Worm (Caenorhabditis elegans) whole organism, L3 larva: ENCODE data around the gene his-5.
A peak's percentile ranks its signal among the peaks of the same experiment; 100 is the strongest.

Source experiments
- ceh-9 ChIP-seq: sonication (generic microtip); optimal IDR thresholded peaks from 2 replicates; lab custom pipeline; 2018; ENCODE audit warnings: missing biosample characterization, missing genetic modification characterization
- lin-39 ChIP-seq: fragments of 150-350 bp; optimal IDR thresholded peaks from 2 replicates; lab custom pipeline; 2018; ENCODE audit warnings: missing biosample characterization, missing genetic modification reagents, missing genetic modification characterization
- mdl-1 ChIP-seq: fragments of 150-350 bp; optimal IDR thresholded peaks from 2 replicates; lab custom pipeline; 2014; ENCODE audit warnings: missing biosample characterization, missing genetic modification characterization
- nhr-237 ChIP-seq: fragments of 150-350 bp; optimal IDR thresholded peaks from 2 replicates; lab custom pipeline; 2014; ENCODE audit warnings: missing biosample characterization, missing genetic modification characterization
- skn-1 ChIP-seq: fragments of 150-350 bp; optimal IDR thresholded peaks from 2 replicates; lab custom pipeline; 2014; ENCODE audit warnings: missing biosample characterization, missing genetic modification characterization
- unc-62 ChIP-seq: fragments of 150-350 bp; sonication (generic microtip); optimal IDR thresholded peaks from 4 replicates; lab custom pipeline; 2014; ENCODE audit warnings: missing biosample characterization, missing genetic modification reagents, missing genetic modification characterization

DNA sequence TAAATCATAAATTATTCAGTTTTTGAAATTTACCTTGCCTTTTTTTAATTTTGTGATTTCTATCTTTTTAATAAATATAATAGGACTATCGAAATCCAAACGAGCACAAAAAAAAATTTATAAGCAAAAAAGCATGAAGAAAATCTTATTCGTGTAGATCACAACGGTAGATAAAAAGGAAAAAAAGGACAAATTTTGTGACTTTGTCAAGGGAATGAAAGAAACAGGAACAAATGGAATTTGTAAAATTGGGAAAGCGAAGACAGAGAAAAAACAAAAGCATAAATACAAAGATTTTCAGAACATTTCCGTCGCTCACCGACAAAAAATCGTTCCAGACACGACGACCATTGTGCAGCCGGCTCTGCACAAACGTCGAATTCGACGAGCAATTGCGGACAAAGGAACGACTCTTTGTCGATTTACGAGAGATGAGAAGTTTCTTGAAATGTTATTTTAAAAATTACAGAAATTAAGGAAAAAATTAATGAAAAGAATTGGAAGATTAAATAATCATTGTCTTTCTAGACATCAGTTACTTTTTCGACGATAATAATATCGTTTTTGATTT, 16.1 kb upstream of the his-5 start, which contains the start of gene F45F2.10:
- TF ChIP-seq lin-39 (tag; lab: Kevin White, UChicago): peak; percentile 10
- no peak for TF ChIP-seq unc-62 (GFP tag; lab: Kevin White, UChicago)
- TF ChIP-seq skn-1 (tag; lab: Kevin White, UChicago): no peak
- no peak for TF ChIP-seq ceh-9 (tag; lab: Kevin White, UChicago)
- no peak for TF ChIP-seq nhr-237
- TF ChIP-seq mdl-1 (tag; lab: Kevin White, UChicago): no peak
